Worm (Caenorhabditis elegans) whole organism, midembryonic: Measurements from ENCODE around the gene Y75B8A.44.

Source experiments
- T22C8.4 ChIP-seq: fragments of 200-800 bp; sonication (Bioruptor generic); IDR thresholded peaks from 2 replicates; pipeline ENCODE4 v1.3.6; 2022; ENCODE audit warnings: missing genetic modification characterization, missing compliant biosample characterization
- cog-1 ChIP-seq: sonication (generic microtip); optimal IDR thresholded peaks from 2 replicates; lab custom pipeline; 2016; ENCODE audit warnings: missing genetic modification characterization, missing compliant biosample characterization
- flt-1 ChIP-seq: fragments of 200-800 bp; sonication (Bioruptor generic); IDR thresholded peaks from 2 replicates; pipeline ENCODE4 v1.3.6; 2022; ENCODE audit warnings: missing genetic modification characterization, missing compliant biosample characterization
- med-1 ChIP-seq: sonication (generic microtip); optimal IDR thresholded peaks from 2 replicates; lab custom pipeline; 2017; ENCODE audit warnings: missing genetic modification characterization, mild to moderate bottlenecking, missing compliant biosample characterization, antibody characterized with exemption, missing genetic modification reagents; ENCODE audit not compliant: insufficient read depth
- tab-1 ChIP-seq: fragments of 200-800 bp; sonication (Bioruptor generic); IDR thresholded peaks from 2 replicates; pipeline ENCODE4 v1.3.6; 2022; ENCODE audit warnings: missing genetic modification characterization, missing compliant biosample characterization
- ztf-23 ChIP-seq: fragments of 200-800 bp; sonication (Bioruptor generic); IDR thresholded peaks from 2 replicates; pipeline ENCODE4 v1.3.6; 2022; ENCODE audit warnings: missing genetic modification reagents, missing genetic modification characterization, missing compliant biosample characterization
- ztf-29 ChIP-seq: fragments of 200-800 bp; sonication (Bioruptor generic); IDR thresholded peaks from 2 replicates; pipeline ENCODE4 v1.3.6; 2022; ENCODE audit warnings: missing genetic modification reagents, missing genetic modification characterization, missing compliant biosample characterization

- TF ChIP-seq tab-1 (no peak), ztf-29 (GFP tag; lab: Robert Waterston, UW) (no peak), T22C8.4 (GFP tag; lab: Robert Waterston, UW) (no peak), ztf-23 (GFP tag; lab: Robert Waterston, UW) (no peak), flt-1 (GFP tag; lab: Robert Waterston, UW) (no peak), med-1 (GFP tag; lab: Kevin White, UChicago) (no peak), cog-1 (tag; lab: Kevin White, UChicago) (no peak)
These were observed 21.3 kb downstream of the Y75B8A.44 start, which contains the start of gene Y75B8A.13 for ce11 chrIII:12215596-12215995.
